Worm (Caenorhabditis elegans): ENCODE results near the gene Y62H9A.5.

Y62H9A.5 gene

ce11 chrX:11854903-11855302 lies 27.8 kb downstream of the Y62H9A.5 start, which contains the start of gene F54F7.8:
TSS of gene F54F7.8 (minus strand) at chrX:11855003.
- TF ChIP-seq ceh-2 (tag; optimal IDR thresholded peaks at IDR 0.05), result no peak
- no peak for TF ChIP-seq zip-5 (tag; optimal IDR thresholded peaks at IDR 0.05)
- TF ChIP-seq pqm-1 (tag; optimal IDR thresholded peaks at IDR 0.05), result no peak
- TF ChIP-seq ceh-9 (tag; optimal IDR thresholded peaks at IDR 0.05), result no peak
- no peak for TF ChIP-seq elt-4 (tag; optimal IDR thresholded peaks at IDR 0.05)
- TF ChIP-seq ceh-24 (tag; optimal IDR thresholded peaks at IDR 0.05), result no peak
- TF ChIP-seq madf-2 (tag; optimal IDR thresholded peaks at IDR 0.05), result no peak
- no peak for TF ChIP-seq pax-1 (tag; optimal IDR thresholded peaks at IDR 0.05)
- no peak for TF ChIP-seq eyg-1 (tag; optimal IDR thresholded peaks at IDR 0.05)
- no peak for TF ChIP-seq ceh-31 (tag; optimal IDR thresholded peaks at IDR 0.05)
- no peak for TF ChIP-seq lin-11 (tag; optimal IDR thresholded peaks at IDR 0.05)
- TF ChIP-seq unc-86 (tag; optimal IDR thresholded peaks at IDR 0.05), result no peak
- TF ChIP-seq hlh-30 (tag; optimal IDR thresholded peaks at IDR 0.05; ENCODE audit: insufficient read depth), result no peak
- TF ChIP-seq Y22D7AL.16 (tag; optimal IDR thresholded peaks at IDR 0.05), result no peak
- no peak for TF ChIP-seq fkh-6 (tag; optimal IDR thresholded peaks at IDR 0.05)
- TF ChIP-seq ceh-6 (GFP tag; optimal IDR thresholded peaks at IDR 0.05), result no peak
- no peak for TF ChIP-seq pat-9 (tag; optimal IDR thresholded peaks at IDR 0.05)
- no peak for TF ChIP-seq dve-1 (tag; optimal IDR thresholded peaks at IDR 0.05)

- no peak for TF ChIP-seq tbx-2 (tag; optimal IDR thresholded peaks at IDR 0.05)
- TF ChIP-seq C38D4.7 (GFP tag; optimal IDR thresholded peaks at IDR 0.05), result no peak
- no peak for TF ChIP-seq ets-4 (tag; optimal IDR thresholded peaks at IDR 0.05)
- no peak for TF ChIP-seq ceh-22 (tag; optimal IDR thresholded peaks at IDR 0.05)
- no peak for TF ChIP-seq pha-4 (tag; optimal IDR thresholded peaks at IDR 0.05)
- TF ChIP-seq elt-4 (tag; optimal IDR thresholded peaks at IDR 0.05), result no peak
- TF ChIP-seq K09A11.1 (tag; optimal IDR thresholded peaks at IDR 0.05; ENCODE audit: insufficient read depth), result no peak
- no peak for TF ChIP-seq K02D7.2 (tag; optimal IDR thresholded peaks at IDR 0.05)
- TF ChIP-seq ceh-48 (tag; optimal IDR thresholded peaks at IDR 0.05), result no peak
- TF ChIP-seq lim-6 (tag; optimal IDR thresholded peaks at IDR 0.05), result no peak
- no peak for TF ChIP-seq sox-2 (GFP tag; IDR thresholded peaks at IDR 0.05)
- no peak for TF ChIP-seq tbx-7 (tag; optimal IDR thresholded peaks at IDR 0.05)
- no peak for TF ChIP-seq pha-2 (tag; optimal IDR thresholded peaks at IDR 0.05)
- TF ChIP-seq ceh-45 (GFP tag; IDR thresholded peaks at IDR 0.05), result no peak
- TF ChIP-seq sox-4 (tag; optimal IDR thresholded peaks at IDR 0.05), result no peak
- no peak for TF ChIP-seq fkh-10 (GFP tag; optimal IDR thresholded peaks at IDR 0.05)
- TF ChIP-seq nhr-232 (tag; optimal IDR thresholded peaks at IDR 0.05), result no peak
- TF ChIP-seq ceh-9 (tag; optimal IDR thresholded peaks at IDR 0.05), result no peak
- TF ChIP-seq ama-1 (optimal IDR thresholded peaks at IDR 0.05), result no peak
Observed at ce11 chrX:11854432-11854831, 28.3 kb downstream of the Y62H9A.5 start.

DNA sequence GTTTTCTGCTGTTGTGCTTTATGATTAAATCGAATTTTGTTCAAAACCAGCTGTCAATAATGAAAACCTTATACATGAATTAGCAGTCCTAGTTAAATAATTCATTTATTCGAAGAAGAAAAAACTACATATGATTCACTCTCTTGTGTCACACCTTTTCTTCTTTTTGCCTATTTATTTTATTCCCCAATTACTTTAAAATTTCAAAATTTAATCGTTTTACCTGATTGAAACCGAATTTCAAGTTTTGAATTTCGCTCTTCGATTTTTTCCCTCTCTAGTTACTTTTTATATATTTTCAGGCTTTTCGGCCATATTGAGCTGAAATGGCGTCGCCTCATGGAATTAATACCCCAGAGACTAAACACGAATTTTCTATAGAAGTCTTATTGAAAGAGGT lies 30.2 kb downstream of the Y62H9A.5 start, which contains the start of gene xtr-1:
Gene xtr-1, plus strand, starts transcription at position 301 of the 400 bp plus-strand sequence.
- TF ChIP-seq sox-4 (tag; optimal IDR thresholded peaks at IDR 0.05) (no peak), unc-3 (GFP tag; conservative IDR thresholded peaks at IDR 0.05) (no peak), unc-3 (tag; optimal IDR thresholded peaks at IDR 0.05) (no peak), ceh-6 (GFP tag; optimal IDR thresholded peaks at IDR 0.05) (no peak), sox-2 (GFP tag; IDR thresholded peaks at IDR 0.05) (no peak), pat-9 (tag; optimal IDR thresholded peaks at IDR 0.05) (no peak), odd-2 (tag; optimal IDR thresholded peaks at IDR 0.05) (no peak), fax-1 (tag; optimal IDR thresholded peaks at IDR 0.05) (no peak), F13H6.1 (tag; optimal IDR thresholded peaks at IDR 0.05) (no peak), nhr-232 (tag; optimal IDR thresholded peaks at IDR 0.05) (no peak), ceh-31 (tag; optimal IDR thresholded peaks at IDR 0.05) (no peak), ets-4 (tag; optimal IDR thresholded peaks at IDR 0.05) (no peak), pros-1 (tag; optimal IDR thresholded peaks at IDR 0.05) (no peak), ceh-34 (tag; optimal IDR thresholded peaks at IDR 0.05) (no peak), ceh-19 (GFP tag; optimal IDR thresholded peaks at IDR 0.05) (no peak), mec-3 (tag; optimal IDR thresholded peaks at IDR 0.05; ENCODE audit: borderline replicate concordance) (no peak), hlh-13 (GFP tag; optimal IDR thresholded peaks at IDR 0.05) (no peak), ztf-16 (tag; optimal IDR thresholded peaks at IDR 0.05) (no peak), ceh-18 (tag; optimal IDR thresholded peaks at IDR 0.05) (no peak), tbx-7 (tag; optimal IDR thresholded peaks at IDR 0.05) (no peak)
